Fruit fly (Drosophila melanogaster) whole organism, wandering third instar larva: ENCODE measurements around the gene CG11168.
A peak's percentile ranks its signal among the peaks of the same experiment; 100 is the strongest.

Experiments
- Abd-B ChIP-seq: fragments of >200 bp; optimal IDR thresholded peaks from 2 replicates; lab custom pipeline; 2017; ENCODE audit warnings: missing biosample characterization, missing genetic modification characterization
- CG32264 ChIP-seq: fragments of 200-800 bp; sonication (Bioruptor generic); optimal IDR thresholded peaks from 2 replicates; lab custom pipeline; 2016; ENCODE audit warnings: missing biosample characterization, missing genetic modification characterization
- CG9705 ChIP-seq: fragments of 200-800 bp; sonication (Bioruptor generic); optimal IDR thresholded peaks from 2 replicates; lab custom pipeline; 2018; ENCODE audit warnings: missing biosample characterization, mild to moderate bottlenecking, missing genetic modification characterization
- CrebA ChIP-seq: fragments of 200-800 bp; sonication (Bioruptor generic); optimal IDR thresholded peaks from 2 replicates; lab custom pipeline; 2016; ENCODE audit warnings: missing biosample characterization, mild to moderate bottlenecking, missing genetic modification characterization, borderline replicate concordance
- Dfd ChIP-seq: fragments of >200 bp; optimal IDR thresholded peaks from 2 replicates; lab custom pipeline; 2017; ENCODE audit warnings: missing biosample characterization, missing genetic modification characterization
- Dif ChIP-seq: fragments of 200-275, 200-300 bp; sonication (Bioruptor generic); optimal IDR thresholded peaks from 2 replicates; lab custom pipeline; 2018; ENCODE audit warnings: missing biosample characterization, missing genetic modification characterization; ENCODE audit not compliant: partially characterized antibody
- GATAd ChIP-seq: sonication (Bioruptor generic); optimal IDR thresholded peaks from 2 replicates; lab custom pipeline; 2016; ENCODE audit warnings: missing biosample characterization, missing genetic modification characterization
- HLH106 ChIP-seq: fragments of 200-800 bp; optimal IDR thresholded peaks from 3 replicates; lab custom pipeline; 2019; ENCODE audit warnings: missing biosample characterization, mild to moderate bottlenecking, missing genetic modification characterization, moderate library complexity
- Hnf4 ChIP-seq: fragments of 200-800 bp; sonication (Bioruptor generic); optimal IDR thresholded peaks from 2 replicates; lab custom pipeline; 2016; ENCODE audit warnings: missing biosample characterization, mild to moderate bottlenecking, missing genetic modification characterization
- Hr78 ChIP-seq: fragments of >200 bp; optimal IDR thresholded peaks from 2 replicates; lab custom pipeline; 2017; ENCODE audit warnings: missing biosample characterization, missing genetic modification characterization
- Hr83 ChIP-seq: fragments of 200-300 bp; sonication (Bioruptor generic); optimal IDR thresholded peaks from 2 replicates; lab custom pipeline; 2016; ENCODE audit warnings: missing biosample characterization, mild to moderate bottlenecking, missing genetic modification characterization, moderate library complexity; ENCODE audit not compliant: poor library complexity, severe bottlenecking
- Jra ChIP-seq: sonication (Bioruptor generic); optimal IDR thresholded peaks from 2 replicates; lab custom pipeline; 2016; ENCODE audit warnings: missing biosample characterization, missing genetic modification characterization
- Mio ChIP-seq: sonication (Bioruptor generic); optimal IDR thresholded peaks from 2 replicates; lab custom pipeline; 2016; ENCODE audit warnings: missing biosample characterization, missing genetic modification characterization
- Myc ChIP-seq: fragments of >200 bp; optimal IDR thresholded peaks from 2 replicates; lab custom pipeline; 2017
- N ChIP-seq: fragments of >200 bp; optimal IDR thresholded peaks from 2 replicates; lab custom pipeline; 2018; ENCODE audit warnings: missing biosample characterization, missing external identifiers, missing genetic modification characterization
- OdsH ChIP-seq: fragments of 200-800 bp; sonication (Bioruptor generic); optimal IDR thresholded peaks from 2 replicates; lab custom pipeline; 2016; ENCODE audit warnings: missing biosample characterization, mild to moderate bottlenecking, missing genetic modification characterization
- Rel ChIP-seq, 2 experiments: fragments of 200-800 bp; sonication (Bioruptor generic) in 1 of 2; optimal IDR thresholded peaks; 2 replicates in 1 of 2; 3 replicates in 1 of 2; lab custom pipeline; 2016 to 2019; ENCODE audit warnings: mild to moderate bottlenecking in 2 of 2, missing biosample characterization in 2 of 2, missing genetic modification characterization in 2 of 2, moderate library complexity in 1 of 2
- Sp1 ChIP-seq: fragments of 200-800 bp; sonication (Bioruptor generic); optimal IDR thresholded peaks from 3 replicates; lab custom pipeline; 2019; ENCODE audit warnings: missing biosample characterization, mild to moderate bottlenecking, missing genetic modification characterization, moderate library complexity
- Vsx2 ChIP-seq: fragments of 200-300, 225-300 bp; sonication (Bioruptor generic); optimal IDR thresholded peaks from 2 replicates; lab custom pipeline; 2018; ENCODE audit warnings: missing biosample characterization, missing genetic modification characterization; ENCODE audit not compliant: partially characterized antibody
- br ChIP-seq: fragments of 200-800 bp; sonication (Bioruptor generic); optimal IDR thresholded peaks from 2 replicates; lab custom pipeline; 2016; ENCODE audit warnings: missing biosample characterization, missing genetic modification characterization
- brk ChIP-seq: fragments of 200-800 bp; sonication (Bioruptor generic); optimal IDR thresholded peaks from 2 replicates; lab custom pipeline; 2016; ENCODE audit warnings: missing biosample characterization, mild to moderate bottlenecking, missing genetic modification characterization
- dl ChIP-seq, 2 experiments: fragments of 175-275, 200-275 bp in 1 of 2; fragments of 200-275 bp in 1 of 2; sonication (Bioruptor generic); optimal IDR thresholded peaks; lab custom pipeline; 2018; ENCODE audit warnings: mild to moderate bottlenecking in 2 of 2, missing biosample characterization in 2 of 2, missing genetic modification characterization in 2 of 2, moderate library complexity in 2 of 2; ENCODE audit not compliant: partially characterized antibody in 2 of 2, insufficient read depth in 1 of 2
- dmrt93B ChIP-seq: fragments of 200-800 bp; sonication (Bioruptor generic); optimal IDR thresholded peaks from 2 replicates; lab custom pipeline; 2018; ENCODE audit warnings: missing biosample characterization, mild to moderate bottlenecking, missing genetic modification characterization
- dsf ChIP-seq: sonication (Bioruptor generic); optimal IDR thresholded peaks from 2 replicates; lab custom pipeline; 2016; ENCODE audit warnings: missing biosample characterization, missing genetic modification characterization, borderline replicate concordance
- ey ChIP-seq: fragments of 200-800 bp; sonication (Bioruptor generic); optimal IDR thresholded peaks from 2 replicates; lab custom pipeline; 2016; ENCODE audit warnings: missing biosample characterization, missing genetic modification characterization
- foxo ChIP-seq, 2 experiments: fragments of 200-800 bp; sonication (Bioruptor generic); optimal IDR thresholded peaks; 2 replicates in 1 of 2; 3 replicates in 1 of 2; lab custom pipeline; 2016 to 2017; ENCODE audit warnings: missing biosample characterization in 2 of 2, missing genetic modification characterization in 2 of 2
- fru ChIP-seq: fragments of 200-800 bp; sonication (Bioruptor generic); optimal IDR thresholded peaks from 3 replicates; lab custom pipeline; 2016; ENCODE audit warnings: missing biosample characterization, mild to moderate bottlenecking, missing genetic modification characterization
- h ChIP-seq: fragments of 200-800 bp; sonication (Bioruptor generic); optimal IDR thresholded peaks from 3 replicates; lab custom pipeline; 2016; ENCODE audit warnings: missing biosample characterization, mild to moderate bottlenecking, missing genetic modification characterization
- jim ChIP-seq: fragments of 175-275, 200-325 bp; sonication (Bioruptor generic); optimal IDR thresholded peaks from 2 replicates; lab custom pipeline; 2016; ENCODE audit warnings: missing biosample characterization, mild to moderate bottlenecking, missing genetic modification characterization
- lola ChIP-seq: fragments of >200 bp; optimal IDR thresholded peaks from 2 replicates; lab custom pipeline; 2017; ENCODE audit warnings: missing biosample characterization, missing genetic modification characterization
- pan ChIP-seq: fragments of >200 bp; optimal IDR thresholded peaks from 2 replicates; lab custom pipeline; 2017
- psq ChIP-seq: fragments of 200-800 bp; sonication (Bioruptor generic); optimal IDR thresholded peaks from 3 replicates; lab custom pipeline; 2017; ENCODE audit warnings: missing biosample characterization, mild to moderate bottlenecking, missing genetic modification characterization, moderate library complexity
- rgr ChIP-seq: fragments of 200-800 bp; sonication (Bioruptor generic); optimal IDR thresholded peaks from 3 replicates; lab custom pipeline; 2016; ENCODE audit warnings: missing biosample characterization, mild to moderate bottlenecking, missing genetic modification characterization
- sage ChIP-seq: fragments of 200-800 bp; sonication (Bioruptor generic); optimal IDR thresholded peaks from 2 replicates; lab custom pipeline; 2016; ENCODE audit warnings: missing biosample characterization, mild to moderate bottlenecking, missing genetic modification characterization
- sv ChIP-seq: fragments of 200-800 bp; sonication (Bioruptor generic); optimal IDR thresholded peaks from 3 replicates; lab custom pipeline; 2016; ENCODE audit warnings: missing biosample characterization, missing genetic modification characterization
- tai ChIP-seq: sonication (Bioruptor generic); optimal IDR thresholded peaks from 2 replicates; lab custom pipeline; 2016; ENCODE audit warnings: missing biosample characterization, missing genetic modification characterization
- usp ChIP-seq: fragments of >200 bp; optimal IDR thresholded peaks from 2 replicates; lab custom pipeline; 2017; ENCODE audit warnings: missing biosample characterization, missing genetic modification characterization
- woc ChIP-seq: sonication (Bioruptor generic); optimal IDR thresholded peaks from 2 replicates; lab custom pipeline; 2016; ENCODE audit warnings: missing biosample characterization, mild to moderate bottlenecking, missing genetic modification characterization

Gene CG11168

dm6 chr3R:24875939-24876842, 41.7 kb upstream of the CG11168 start, which contains the start of gene CG3744:
TSS of gene CG3744 (minus strand) at chr3R:24876654.
- TF ChIP-seq lola (GFP tag; lab: Kevin White, UChicago) (no peak), Myc (lab: Kevin White, UChicago) (no peak), fru (GFP tag; lab: Kevin White, UChicago) (peak; percentile 59), brk (GFP tag; lab: Kevin White, UChicago) (no peak), Hr83 (peak; percentile 96), psq (GFP tag; lab: Kevin White, UChicago) (peak; percentile 72), rgr (GFP tag; lab: Kevin White, UChicago) (peak; percentile 81), Rel (GFP tag; optimal IDR thresholded peaks at IDR 0.05; lab: Kevin White, UChicago) (no peak), Rel (tag; optimal IDR thresholded peaks at IDR 0.05; lab: Kevin White, UChicago) (no peak), CrebA (GFP tag; lab: Kevin White, UChicago) (no peak), tai (GFP tag; lab: Kevin White, UChicago) (no peak), sv (GFP tag; lab: Kevin White, UChicago) (peak; percentile 86), HLH106 (tag; lab: Kevin White, UChicago) (peak; percentile 90), jim (GFP tag; lab: Kevin White, UChicago) (peak; percentile 54), foxo (GFP tag; optimal IDR thresholded peaks at IDR 0.05; lab: Kevin White, UChicago) (peak in 1 of 2 experiments; percentile 87), Vsx2 (GFP tag; lab: Kevin White, UChicago) (no peak), woc (GFP tag; lab: Kevin White, UChicago) (peak; percentile 88), Mio (GFP tag; lab: Kevin White, UChicago) (no peak), dsf (GFP tag; lab: Kevin White, UChicago) (no peak), Jra (GFP tag; lab: Kevin White, UChicago) (no peak), OdsH (GFP tag; lab: Kevin White, UChicago) (peak; percentile 61), dl (GFP tag; optimal IDR thresholded peaks at IDR 0.05; lab: Kevin White, UChicago; ENCODE audit: insufficient read depth in 1 of 2, partially characterized antibody in 2 of 2) (no peak), Dif (GFP tag; lab: Kevin White, UChicago) (no peak), CG9705 (GFP tag; lab: Kevin White, UChicago) (peak; percentile 84), usp (GFP tag; lab: Kevin White, UChicago) (no peak), br (GFP tag; lab: Kevin White, UChicago) (peak; percentile 57), N (GFP tag; lab: Kevin White, UChicago) (peak; percentile 70), GATAd (GFP tag; lab: Kevin White, UChicago) (peak; percentile 53), Sp1 (GFP tag; lab: Kevin White, UChicago) (peak; percentile 81), Hnf4 (GFP tag; lab: Kevin White, UChicago) (no peak), Abd-B (no peak), dmrt93B (peak; percentile 78), CG32264 (GFP tag; lab: Kevin White, UChicago) (no peak), Hr78 (GFP tag; lab: Kevin White, UChicago) (no peak), h (GFP tag; lab: Kevin White, UChicago) (peak; percentile 78), pan (lab: Kevin White, UChicago) (no peak), Dfd (GFP tag; lab: Kevin White, UChicago) (no peak), sage (GFP tag; lab: Kevin White, UChicago) (no peak), ey (GFP tag; lab: Kevin White, UChicago) (peak; percentile 68)
